Fruit fly (Drosophila melanogaster) whole organism, embryonic: ENCODE measurements around the gene Mondo.
A peak's percentile ranks its signal among the peaks of the same experiment; 100 is the strongest.

Source experiments
- B-H1 ChIP-seq: fragments of 200-800 bp; sonication (Bioruptor generic); IDR thresholded peaks from 3 replicates; pipeline ENCODE4 v1.3.6; 2022; ENCODE audit warnings: missing biosample characterization, missing genetic modification characterization
- CG10565 ChIP-seq: fragments of 200-800 bp; sonication (Bioruptor generic); optimal IDR thresholded peaks from 3 replicates; lab custom pipeline; 2016; ENCODE audit warnings: missing biosample characterization, mild to moderate bottlenecking, missing genetic modification characterization
- CG11093 ChIP-seq: fragments of 200-800 bp; sonication (Bioruptor generic); IDR thresholded peaks from 3 replicates; pipeline ENCODE4 v1.3.6; 2022; ENCODE audit warnings: missing biosample characterization, missing genetic modification characterization
- CG12236 ChIP-seq: fragments of 200-800 bp; sonication (Bioruptor generic); optimal IDR thresholded peaks from 2 replicates; lab custom pipeline; 2016; ENCODE audit warnings: missing biosample characterization, missing genetic modification characterization
- CG12744 ChIP-seq: fragments of 200-800 bp; sonication (Bioruptor generic); optimal IDR thresholded peaks from 2 replicates; lab custom pipeline; 2016; ENCODE audit warnings: missing biosample characterization, missing genetic modification characterization
- CG14710 ChIP-seq: fragments of 200-800 bp; sonication (Bioruptor generic); optimal IDR thresholded peaks from 3 replicates; lab custom pipeline; 2019; ENCODE audit warnings: missing biosample characterization, mild to moderate bottlenecking, missing genetic modification characterization, moderate library complexity
- CG14965 ChIP-seq: fragments of 200-800 bp; sonication (Bioruptor generic); optimal IDR thresholded peaks from 2 replicates; lab custom pipeline; 2016; ENCODE audit warnings: missing biosample characterization, missing genetic modification characterization, borderline replicate concordance
- CG15479 ChIP-seq: fragments of 200-800 bp; sonication (Bioruptor generic); optimal IDR thresholded peaks from 3 replicates; lab custom pipeline; 2019; ENCODE audit warnings: missing biosample characterization, mild to moderate bottlenecking, missing genetic modification characterization, moderate library complexity
- CG1647 ChIP-seq: fragments of 200-800 bp; sonication (Bioruptor generic); optimal IDR thresholded peaks from 3 replicates; lab custom pipeline; 2016; ENCODE audit warnings: missing biosample characterization, missing genetic modification characterization
- CG17328 ChIP-seq: fragments of 200-800 bp; sonication (Bioruptor generic); IDR thresholded peaks from 2 replicates; pipeline ENCODE4 v1.3.6; 2022; ENCODE audit warnings: missing biosample characterization, missing genetic modification characterization
- CG17359 ChIP-seq: fragments of 200-800 bp; sonication (Bioruptor generic); optimal IDR thresholded peaks from 3 replicates; lab custom pipeline; 2018; ENCODE audit warnings: missing biosample characterization, mild to moderate bottlenecking, missing genetic modification characterization, moderate library complexity
- CG17361 ChIP-seq: fragments of 200-800 bp; sonication (Bioruptor generic); IDR thresholded peaks from 3 replicates; pipeline ENCODE4 v1.3.6; 2022; ENCODE audit warnings: missing biosample characterization, missing genetic modification characterization
- CG17802 ChIP-seq: fragments of 200-800 bp; sonication (Bioruptor generic); optimal IDR thresholded peaks from 2 replicates; lab custom pipeline; 2018; ENCODE audit warnings: missing biosample characterization, mild to moderate bottlenecking, missing genetic modification characterization, moderate library complexity
- CG17912 ChIP-seq: fragments of 200-800 bp; sonication (Bioruptor generic); optimal IDR thresholded peaks from 2 replicates; lab custom pipeline; 2018; ENCODE audit warnings: missing biosample characterization, mild to moderate bottlenecking, missing genetic modification characterization
- CG1792 ChIP-seq: fragments of 200-800 bp; sonication (Bioruptor generic); optimal IDR thresholded peaks from 2 replicates; lab custom pipeline; 2016; ENCODE audit warnings: missing biosample characterization, missing genetic modification characterization
- CG2199 ChIP-seq: fragments of 200-800 bp; sonication (Bioruptor generic); IDR thresholded peaks from 3 replicates; pipeline ENCODE4 v1.3.6; 2022; ENCODE audit warnings: missing biosample characterization, missing genetic modification characterization
- CG3995 ChIP-seq: fragments of 200-800 bp; sonication (Bioruptor generic); optimal IDR thresholded peaks from 3 replicates; lab custom pipeline; 2016; ENCODE audit warnings: missing biosample characterization, missing genetic modification characterization
- CG4617 ChIP-seq: fragments of 200-800 bp; sonication (Bioruptor generic); optimal IDR thresholded peaks from 3 replicates; lab custom pipeline; 2016; ENCODE audit warnings: missing biosample characterization, missing genetic modification characterization, borderline replicate concordance
- CG5953 ChIP-seq: fragments of 200-800 bp; sonication (Bioruptor generic); IDR thresholded peaks from 2 replicates; pipeline ENCODE4 v1.3.6; 2022; ENCODE audit warnings: missing biosample characterization, missing genetic modification characterization
- CG6175 ChIP-seq: fragments of 200-800 bp; sonication (Bioruptor generic); IDR thresholded peaks from 3 replicates; pipeline ENCODE4 v1.3.6; 2022; ENCODE audit warnings: missing biosample characterization, missing genetic modification characterization
- CG6654 ChIP-seq: fragments of 200-800 bp; sonication (Bioruptor generic); optimal IDR thresholded peaks from 2 replicates; lab custom pipeline; 2017; ENCODE audit warnings: missing biosample characterization, mild to moderate bottlenecking, missing genetic modification characterization
- CG6689 ChIP-seq: fragments of 200-800 bp; sonication (Bioruptor generic); IDR thresholded peaks from 2 replicates; pipeline ENCODE4 v1.3.6; 2022; ENCODE audit warnings: missing biosample characterization, missing genetic modification characterization
- CG6813 ChIP-seq: fragments of 200-800 bp; sonication (Bioruptor generic); optimal IDR thresholded peaks from 2 replicates; lab custom pipeline; 2017; ENCODE audit warnings: missing biosample characterization, missing genetic modification characterization, mild to moderate bottlenecking, moderate library complexity, missing genetic modification reagents
- CG9817 ChIP-seq: fragments of 200-800 bp; sonication (Bioruptor generic); optimal IDR thresholded peaks from 2 replicates; lab custom pipeline; 2018; ENCODE audit warnings: missing biosample characterization, mild to moderate bottlenecking, missing genetic modification characterization, moderate library complexity
- CG9932 ChIP-seq: fragments of 200-800 bp; sonication (Bioruptor generic); IDR thresholded peaks from 2 replicates; pipeline ENCODE4 v1.3.6; 2022; ENCODE audit warnings: missing biosample characterization, missing genetic modification characterization
- Elba2 ChIP-seq: fragments of 200-800 bp; sonication (Bioruptor generic); optimal IDR thresholded peaks from 3 replicates; lab custom pipeline; 2016; ENCODE audit warnings: missing biosample characterization, missing genetic modification characterization
- HLH54F ChIP-seq: fragments of 200-800 bp; sonication (Bioruptor generic); optimal IDR thresholded peaks from 3 replicates; lab custom pipeline; 2016; ENCODE audit warnings: missing biosample characterization, missing genetic modification characterization
- Meics ChIP-seq: fragments of 200-800 bp; sonication (Bioruptor generic); optimal IDR thresholded peaks from 2 replicates; lab custom pipeline; 2017; ENCODE audit warnings: missing biosample characterization, mild to moderate bottlenecking, missing genetic modification characterization
- NK7.1 ChIP-seq: fragments of 200-800 bp; sonication (Bioruptor generic); optimal IDR thresholded peaks from 3 replicates; lab custom pipeline; 2016; ENCODE audit warnings: missing biosample characterization, missing genetic modification characterization
- Ptx1 ChIP-seq: fragments of 200-800 bp; sonication (Bioruptor generic); IDR thresholded peaks from 2 replicates; pipeline ENCODE4 v1.3.6; 2022; ENCODE audit warnings: missing biosample characterization, missing genetic modification characterization
- Sox102F ChIP-seq: fragments of 200-800 bp; sonication (Bioruptor generic); optimal IDR thresholded peaks from 2 replicates; lab custom pipeline; 2018; ENCODE audit warnings: missing biosample characterization, mild to moderate bottlenecking, missing genetic modification characterization, moderate library complexity
- TFAM ChIP-seq: fragments of 200-800 bp; sonication (Bioruptor generic); optimal IDR thresholded peaks from 2 replicates; lab custom pipeline; 2017; ENCODE audit warnings: missing biosample characterization, missing genetic modification characterization, inconsistent platforms
- Tbp ChIP-seq: fragments of >200 bp; optimal IDR thresholded peaks from 2 replicates; lab custom pipeline; 2018; ENCODE audit warnings: missing biosample characterization, missing genetic modification characterization
- Vsx1 ChIP-seq: fragments of 200-800 bp; sonication (Bioruptor generic); optimal IDR thresholded peaks from 2 replicates; lab custom pipeline; 2017; ENCODE audit warnings: missing biosample characterization, mild to moderate bottlenecking, missing genetic modification characterization, missing genetic modification reagents
- al ChIP-seq: fragments of 200-800 bp; sonication (Bioruptor generic); IDR thresholded peaks from 2 replicates; pipeline ENCODE4 v1.3.6; 2022; ENCODE audit warnings: missing biosample characterization, missing genetic modification characterization
- ara ChIP-seq: fragments of 200-800 bp; sonication (Bioruptor generic); IDR thresholded peaks from 2 replicates; pipeline ENCODE4 v1.3.6; 2022; ENCODE audit warnings: missing biosample characterization, missing genetic modification characterization
- bbx ChIP-seq: fragments of 200-800 bp; sonication (Bioruptor generic); IDR thresholded peaks from 2 replicates; pipeline ENCODE4 v1.3.6; 2022; ENCODE audit warnings: missing biosample characterization, missing genetic modification characterization; ENCODE audit not compliant: partially characterized antibody
- crp ChIP-seq, 2 experiments: fragments of 200-800 bp; sonication (Bioruptor generic); optimal IDR thresholded peaks; 2 replicates in 1 of 2; 3 replicates in 1 of 2; lab custom pipeline; 2017; ENCODE audit warnings: missing biosample characterization in 2 of 2, missing genetic modification characterization in 2 of 2, mild to moderate bottlenecking in 1 of 2, moderate library complexity in 1 of 2
- dm ChIP-seq: fragments of 200-800 bp; sonication (Bioruptor generic); optimal IDR thresholded peaks from 3 replicates; lab custom pipeline; 2016; ENCODE audit warnings: missing biosample characterization, missing genetic modification characterization
- dmrt11E ChIP-seq: fragments of 200-800 bp; sonication (Bioruptor generic); optimal IDR thresholded peaks from 3 replicates; lab custom pipeline; 2018; ENCODE audit warnings: missing biosample characterization, mild to moderate bottlenecking, missing genetic modification characterization, moderate library complexity
- ems ChIP-seq: fragments of 200-800 bp; sonication (Bioruptor generic); optimal IDR thresholded peaks from 3 replicates; lab custom pipeline; 2016; ENCODE audit warnings: missing biosample characterization, missing genetic modification characterization
- inv ChIP-seq: fragments of 200-800 bp; sonication (Bioruptor generic); IDR thresholded peaks from 2 replicates; pipeline ENCODE4 v1.3.6; 2022; ENCODE audit warnings: missing biosample characterization, missing genetic modification characterization; ENCODE audit not compliant: partially characterized antibody
- mirr ChIP-seq: fragments of 200-800 bp; sonication (Bioruptor generic); optimal IDR thresholded peaks from 3 replicates; lab custom pipeline; 2018; ENCODE audit warnings: missing biosample characterization, mild to moderate bottlenecking, missing genetic modification characterization
- peb ChIP-seq: fragments of 200-800 bp; sonication (Bioruptor generic); IDR thresholded peaks from 2 replicates; pipeline ENCODE4 v1.3.6; 2022; ENCODE audit warnings: missing biosample characterization, missing genetic modification characterization
- sc ChIP-seq, 3 experiments: fragments of >200 bp in 2 of 3; fragments of 200-800 bp in 1 of 3; sonication (Bioruptor generic) in 1 of 3; optimal IDR thresholded peaks; 2 replicates in 2 of 3; 3 replicates in 1 of 3; lab custom pipeline; 2017; ENCODE audit warnings: mild to moderate bottlenecking in 1 of 3, missing biosample characterization in 1 of 3, missing genetic modification characterization in 1 of 3, missing genetic modification reagents in 1 of 3
- slou ChIP-seq: fragments of 200-800 bp; sonication (Bioruptor generic); optimal IDR thresholded peaks from 3 replicates; lab custom pipeline; 2016; ENCODE audit warnings: missing biosample characterization, missing genetic modification characterization
- stc ChIP-seq: fragments of 200-800 bp; sonication (Bioruptor generic); IDR thresholded peaks from 2 replicates; pipeline ENCODE4 v1.3.6; 2022; ENCODE audit warnings: missing biosample characterization, missing genetic modification characterization
- unc-4 ChIP-seq: fragments of 200-800 bp; sonication (Bioruptor generic); IDR thresholded peaks from 2 replicates; pipeline ENCODE4 v1.3.6; 2022; ENCODE audit warnings: missing biosample characterization, missing genetic modification characterization; ENCODE audit not compliant: partially characterized antibody
- zfh1 ChIP-seq: fragments of 200-800 bp; sonication (Bioruptor generic); IDR thresholded peaks from 3 replicates; pipeline ENCODE4 v1.3.6; 2022; ENCODE audit warnings: missing biosample characterization, missing genetic modification characterization

The Mondo gene

DNA sequence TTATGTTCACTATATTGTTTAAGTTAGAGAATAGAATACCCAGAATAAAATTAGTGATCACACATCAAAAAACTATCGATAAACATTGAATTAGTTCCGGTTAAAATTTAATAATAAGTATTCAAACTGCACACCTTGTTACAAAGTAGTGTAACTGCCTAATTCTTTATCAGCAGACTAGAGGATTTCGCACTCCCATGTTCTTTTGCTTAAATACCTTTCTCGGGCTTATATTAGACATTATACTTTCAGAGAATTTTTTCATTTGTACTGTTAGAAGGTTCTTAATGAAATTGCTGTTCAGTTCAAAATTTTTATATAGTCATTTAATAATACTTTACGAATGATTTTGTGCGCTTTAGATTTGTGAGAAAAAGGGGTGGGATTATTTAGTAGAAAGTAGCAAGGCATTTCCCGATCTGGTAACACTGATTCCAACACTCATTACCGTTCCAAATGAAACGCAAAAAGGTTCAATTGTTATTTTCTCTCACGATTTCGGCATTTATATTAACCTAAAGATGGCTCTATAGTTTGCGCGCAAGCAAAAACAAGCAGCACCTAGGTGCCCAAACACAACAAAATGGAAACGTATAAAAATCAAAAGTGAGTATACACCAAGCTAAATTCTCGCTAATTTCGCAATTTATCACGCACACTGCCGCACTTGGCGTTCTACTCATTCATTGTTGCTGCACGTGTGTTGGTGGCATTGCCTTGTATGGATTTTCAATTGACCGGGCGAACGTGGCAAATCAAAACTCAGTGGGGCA lies 763 bp upstream of the Mondo start, which contains the start of gene crc (continued):
- TF ChIP-seq CG3995: no peak
- TF ChIP-seq Elba2 (GFP tag; lab: Kevin White, UChicago): peak; percentile 23
- no peak for TF ChIP-seq peb
- no peak for TF ChIP-seq TFAM
- peak; percentile 28 for TF ChIP-seq CG4617 (GFP tag; lab: Kevin White, UChicago)
- no peak for TF ChIP-seq Ptx1
- no peak for TF ChIP-seq CG6689
- TF ChIP-seq CG14965 (GFP tag; lab: Kevin White, UChicago): no peak
- no peak for TF ChIP-seq CG6654 (GFP tag; lab: Kevin White, UChicago)
- no peak for TF ChIP-seq CG12236
- no peak for TF ChIP-seq CG5953 (GFP tag; lab: Robert Waterston, UW)
- TF ChIP-seq CG17328 (GFP tag; lab: Robert Waterston, UW): no peak
- no peak for TF ChIP-seq NK7.1
- TF ChIP-seq CG17912 (GFP tag; lab: Kevin White, UChicago): no peak
- no peak; the same call in 1 of the 3 replicates for TF ChIP-seq CG6175 (GFP tag; lab: Robert Waterston, UW)
- TF ChIP-seq CG1792: no peak
- no peak for TF ChIP-seq mirr (GFP tag; lab: Kevin White, UChicago)
- TF ChIP-seq CG10565: no peak
- peak; percentile 12 for TF ChIP-seq dmrt11E
- TF ChIP-seq CG11093 (GFP tag; lab: Robert Waterston, UW): no peak
- no peak for TF ChIP-seq al (GFP tag; lab: Robert Waterston, UW)
- no peak for TF ChIP-seq bbx (GFP tag; lab: Robert Waterston, UW)
- peak; percentile 1 for TF ChIP-seq Meics (GFP tag; lab: Kevin White, UChicago)
- no peak for TF ChIP-seq sc (optimal IDR thresholded peaks at IDR 0.05; lab: Kevin White, UChicago)
- no peak for TF ChIP-seq sc (GFP tag; optimal IDR thresholded peaks at IDR 0.05; lab: Kevin White, UChicago)
- peak; percentile 47 for TF ChIP-seq dm (GFP tag; lab: Kevin White, UChicago)
- TF ChIP-seq unc-4 (GFP tag; lab: Robert Waterston, UW): peak; percentile 44; the same call in 1 of the 2 replicates
- TF ChIP-seq CG17359 (tag; lab: Kevin White, UChicago): no peak
- TF ChIP-seq inv (GFP tag; lab: Robert Waterston, UW): peak; percentile 42
- TF ChIP-seq HLH54F (GFP tag; lab: Kevin White, UChicago): no peak
- no peak for TF ChIP-seq slou (GFP tag; lab: Kevin White, UChicago)
- TF ChIP-seq zfh1 (GFP tag; lab: Robert Waterston, UW): no peak
- no peak for TF ChIP-seq CG1647 (GFP tag; lab: Kevin White, UChicago)
- peak; percentile 25 for TF ChIP-seq Vsx1
- no peak for TF ChIP-seq ems (GFP tag; lab: Kevin White, UChicago)
- TF ChIP-seq ara (GFP tag; lab: Robert Waterston, UW): no peak
- TF ChIP-seq CG17802 (tag; lab: Kevin White, UChicago): no peak
- TF ChIP-seq CG15479: peak; percentile 83
- TF ChIP-seq CG14710 (tag; lab: Kevin White, UChicago): peak; percentile 65
- no peak for TF ChIP-seq CG9817 (tag; lab: Kevin White, UChicago)
- peak; percentile 29 for TF ChIP-seq CG6813 (GFP tag; lab: Kevin White, UChicago)
- TF ChIP-seq Tbp (GFP tag; lab: Kevin White, UChicago): no peak
- TF ChIP-seq stc (GFP tag; lab: Robert Waterston, UW): no peak
- TF ChIP-seq CG17361: peak; percentile 72
- TF ChIP-seq CG9932 (GFP tag; lab: Robert Waterston, UW): no peak; the same call in 1 of the 2 replicates
- peak; percentile 1; the same call in 1 of the 3 replicates for TF ChIP-seq B-H1 (GFP tag; lab: Robert Waterston, UW)
- TF ChIP-seq crp (GFP tag; optimal IDR thresholded peaks at IDR 0.05; lab: Kevin White, UChicago): no peak
- peak; percentile 20 for TF ChIP-seq Sox102F (GFP tag; lab: Kevin White, UChicago)
- TF ChIP-seq CG2199: no peak
- no peak for TF ChIP-seq CG12744 (GFP tag; lab: Kevin White, UChicago)
